Worm (Caenorhabditis elegans) whole organism, L3 larva: ENCODE results near the gene gfat-1.

Experiments used
- aly-2 ChIP-seq: fragments of 150-350 bp; optimal IDR thresholded peaks from 2 replicates; lab custom pipeline; 2014; ENCODE audit warnings: missing biosample characterization, missing genetic modification characterization
- ceh-16 ChIP-seq: sonication (generic microtip); optimal IDR thresholded peaks from 2 replicates; lab custom pipeline; 2017; ENCODE audit warnings: missing biosample characterization, missing genetic modification characterization
- ceh-82 ChIP-seq: fragments of 150-350 bp; optimal IDR thresholded peaks from 2 replicates; lab custom pipeline; 2014; ENCODE audit warnings: missing biosample characterization, missing genetic modification characterization
- ceh-9 ChIP-seq: sonication (generic microtip); optimal IDR thresholded peaks from 2 replicates; lab custom pipeline; 2018; ENCODE audit warnings: missing biosample characterization, missing genetic modification characterization
- daf-12 ChIP-seq: fragments of 150-350 bp; optimal IDR thresholded peaks from 2 replicates; lab custom pipeline; 2014; ENCODE audit warnings: missing biosample characterization, missing genetic modification reagents, missing genetic modification characterization
- egl-27 ChIP-seq: sonication (generic microtip); optimal IDR thresholded peaks from 4 replicates; lab custom pipeline; 2017; ENCODE audit warnings: missing biosample characterization, missing genetic modification reagents, missing genetic modification characterization
- egl-5 ChIP-seq: fragments of 150-350 bp; optimal IDR thresholded peaks from 2 replicates; lab custom pipeline; 2017; ENCODE audit warnings: missing biosample characterization, missing genetic modification reagents, missing genetic modification characterization, inconsistent platforms
- elt-1 ChIP-seq: fragments of 150-350 bp; optimal IDR thresholded peaks from 2 replicates; lab custom pipeline; 2014; ENCODE audit warnings: missing biosample characterization, missing genetic modification characterization
- elt-2 ChIP-seq: sonication (generic microtip); optimal IDR thresholded peaks from 2 replicates; lab custom pipeline; 2016; ENCODE audit warnings: missing genetic modification reagents, mild to moderate bottlenecking, missing genetic modification characterization, missing compliant biosample characterization
- elt-3 ChIP-seq, 3 experiments: fragments of 150-350 bp in 1 of 3; sonication (generic microtip) in 2 of 3; optimal IDR thresholded peaks; 2 replicates in 2 of 3; 4 replicates in 1 of 3; lab custom pipeline; 2014 to 2017; ENCODE audit warnings: missing biosample characterization in 3 of 3, missing genetic modification characterization in 3 of 3
- eor-1 ChIP-seq, 2 experiments: fragments of 150-350 bp; optimal IDR thresholded peaks; 2 replicates each; lab custom pipeline; 2014 to 2018; ENCODE audit warnings: missing biosample characterization in 2 of 2, missing genetic modification characterization in 2 of 2
- fkh-10 ChIP-seq: sonication (generic microtip); optimal IDR thresholded peaks from 2 replicates; lab custom pipeline; 2017; ENCODE audit warnings: missing biosample characterization, missing genetic modification reagents, missing genetic modification characterization
- fos-1 ChIP-seq: fragments of 150-350 bp; optimal IDR thresholded peaks from 2 replicates; lab custom pipeline; 2014; ENCODE audit warnings: missing biosample characterization, missing genetic modification characterization
- hmg-11 ChIP-seq: sonication (generic microtip); optimal IDR thresholded peaks from 2 replicates; lab custom pipeline; 2016; ENCODE audit warnings: missing genetic modification characterization, missing compliant biosample characterization
- lin-15B ChIP-seq: fragments of 150-350 bp; optimal IDR thresholded peaks from 2 replicates; lab custom pipeline; 2014; ENCODE audit warnings: missing biosample characterization, missing genetic modification characterization
- lsy-12 ChIP-seq: sonication (generic microtip); optimal IDR thresholded peaks from 2 replicates; lab custom pipeline; 2016; ENCODE audit warnings: mild to moderate bottlenecking, missing genetic modification characterization, missing compliant biosample characterization
- nfya-1 ChIP-seq: sonication (generic microtip); optimal IDR thresholded peaks from 2 replicates; lab custom pipeline; 2017; ENCODE audit warnings: missing genetic modification characterization, mild to moderate bottlenecking, missing compliant biosample characterization, antibody characterized with exemption, moderate library complexity; ENCODE audit not compliant: insufficient read depth
- nhr-12 ChIP-seq: fragments of 150-350 bp; optimal IDR thresholded peaks from 2 replicates; lab custom pipeline; 2014; ENCODE audit warnings: missing biosample characterization, missing genetic modification characterization
- nhr-237 ChIP-seq: fragments of 150-350 bp; optimal IDR thresholded peaks from 2 replicates; lab custom pipeline; 2014; ENCODE audit warnings: missing biosample characterization, missing genetic modification characterization
- nhr-25 ChIP-seq: sonication (generic microtip); optimal IDR thresholded peaks from 2 replicates; lab custom pipeline; 2017; ENCODE audit warnings: missing biosample characterization, missing genetic modification characterization
- nhr-43 ChIP-seq: sonication (generic microtip); optimal IDR thresholded peaks from 2 replicates; lab custom pipeline; 2016; ENCODE audit warnings: mild to moderate bottlenecking, missing genetic modification characterization, missing compliant biosample characterization; ENCODE audit not compliant: poor library complexity, severe bottlenecking
- nhr-67 ChIP-seq: fragments of 150-350 bp; optimal IDR thresholded peaks from 2 replicates; lab custom pipeline; 2014; ENCODE audit warnings: missing biosample characterization, missing genetic modification characterization
- nhr-76 ChIP-seq: fragments of 150-350 bp; sonication (generic microtip); optimal IDR thresholded peaks from 5 replicates; lab custom pipeline; 2014; ENCODE audit warnings: missing biosample characterization, missing genetic modification characterization
- nhr-77 ChIP-seq: fragments of 150-350 bp; optimal IDR thresholded peaks from 2 replicates; lab custom pipeline; 2014; ENCODE audit warnings: missing biosample characterization, missing genetic modification characterization
- pha-4 ChIP-seq: fragments of 150-350 bp; optimal IDR thresholded peaks from 2 replicates; lab custom pipeline; 2014; ENCODE audit warnings: missing biosample characterization, missing genetic modification reagents, missing genetic modification characterization
- skn-1 ChIP-seq: fragments of 150-350 bp; optimal IDR thresholded peaks from 2 replicates; lab custom pipeline; 2014; ENCODE audit warnings: missing biosample characterization, missing genetic modification characterization
- snpc-4 ChIP-seq: fragments of 150-350 bp; optimal IDR thresholded peaks from 2 replicates; lab custom pipeline; 2014; ENCODE audit warnings: missing biosample characterization, missing genetic modification characterization
- tbx-2 ChIP-seq: sonication (generic microtip); optimal IDR thresholded peaks from 2 replicates; lab custom pipeline; 2016; ENCODE audit warnings: mild to moderate bottlenecking, missing genetic modification characterization, missing compliant biosample characterization
- unc-62 ChIP-seq: fragments of 150-350 bp; sonication (generic microtip); optimal IDR thresholded peaks from 4 replicates; lab custom pipeline; 2014; ENCODE audit warnings: missing biosample characterization, missing genetic modification reagents, missing genetic modification characterization
- zag-1 ChIP-seq: fragments of 150-350 bp; optimal IDR thresholded peaks from 2 replicates; lab custom pipeline; 2014; ENCODE audit warnings: missing biosample characterization, missing genetic modification characterization
- ztf-11 ChIP-seq: fragments of 150-350 bp; optimal IDR thresholded peaks from 2 replicates; lab custom pipeline; 2014; ENCODE audit warnings: missing biosample characterization, missing genetic modification characterization
- ztf-4 ChIP-seq: fragments of 150-350 bp; optimal IDR thresholded peaks from 2 replicates; lab custom pipeline; 2014; ENCODE audit warnings: missing biosample characterization, missing genetic modification characterization

Gene gfat-1

ce11 chrII:11588304-11588703 lies 6.9 kb downstream of the gfat-1 start:
- no peak for TF ChIP-seq lsy-12 (tag; lab: Kevin White, UChicago)
- TF ChIP-seq ceh-16: no peak
- TF ChIP-seq nfya-1: no peak
- no peak for TF ChIP-seq elt-2 (tag; lab: Kevin White, UChicago)
- no peak for TF ChIP-seq lin-15B (tag; lab: Kevin White, UChicago)
- no peak for TF ChIP-seq elt-3 (tag; optimal IDR thresholded peaks at IDR 0.05; lab: Kevin White, UChicago)
- no peak for TF ChIP-seq unc-62 (GFP tag; lab: Kevin White, UChicago)
- TF ChIP-seq nhr-237 (tag; lab: Kevin White, UChicago): no peak
- TF ChIP-seq egl-27 (tag; lab: Kevin White, UChicago): no peak
- no peak for TF ChIP-seq fkh-10
- no peak for TF ChIP-seq nhr-43 (tag; lab: Kevin White, UChicago)
- TF ChIP-seq hmg-11 (tag; lab: Kevin White, UChicago): no peak
- no peak for TF ChIP-seq fos-1 (tag; lab: Kevin White, UChicago)
- no peak for TF ChIP-seq eor-1 (tag; optimal IDR thresholded peaks at IDR 0.05; lab: Kevin White, UChicago)
- TF ChIP-seq aly-2 (tag; lab: Kevin White, UChicago): no peak

DNA sequence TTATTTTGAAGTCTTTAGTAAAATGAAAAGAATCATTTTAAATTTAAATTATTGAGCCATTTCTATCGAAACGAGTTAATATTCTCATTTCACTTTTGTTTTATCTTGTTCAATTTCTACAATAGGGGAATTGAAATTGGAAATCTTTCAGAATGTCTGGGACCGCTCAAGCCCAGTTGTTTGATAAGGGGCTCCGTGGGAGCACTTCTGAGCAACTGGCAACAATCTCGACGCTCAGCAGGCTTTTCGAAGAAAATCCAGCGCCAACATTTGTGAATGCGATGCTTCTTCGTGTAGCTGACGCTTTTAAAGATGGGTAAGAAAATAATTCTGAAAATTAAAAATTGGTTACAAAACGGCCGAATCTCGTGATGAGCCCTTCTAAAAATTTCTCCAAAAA lies 12.5 kb downstream of the gfat-1 start, which contains the start of gene ints-7:
Gene ints-7 (plus strand): TSS at position 152 of the 400 bp plus-strand sequence.
- TF ChIP-seq ztf-11 (tag; lab: Kevin White, UChicago) (no peak), pha-4 (no peak), eor-1 (tag; optimal IDR thresholded peaks at IDR 0.05; lab: Kevin White, UChicago) (no peak), egl-27 (tag; lab: Kevin White, UChicago) (no peak), elt-2 (tag; lab: Kevin White, UChicago) (no peak), nhr-77 (no peak)

DNA sequence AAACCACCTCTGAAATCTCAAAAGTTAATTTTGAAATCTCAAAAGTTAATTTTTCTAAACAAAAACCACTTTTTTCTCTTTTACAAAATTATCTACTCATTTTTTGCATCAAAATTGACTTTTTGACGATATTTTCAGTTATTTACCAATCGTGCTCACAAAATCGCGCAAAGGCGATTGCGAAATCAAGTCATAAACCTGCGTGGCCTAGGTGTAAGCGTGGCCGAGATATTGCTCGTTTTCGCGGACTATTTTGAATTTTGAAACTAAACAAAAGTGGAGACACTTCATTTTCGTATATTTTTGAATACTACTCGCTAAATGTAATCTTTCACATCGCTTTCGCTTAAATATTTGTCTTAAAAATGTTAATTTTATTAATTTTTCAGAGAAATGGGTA lies 16.9 kb downstream of the gfat-1 start, which contains the start of gene smc-6:
Gene smc-6 (plus strand): TSS at position 390 of the 400 bp plus-strand sequence.
- TF ChIP-seq lin-15B (tag; lab: Kevin White, UChicago) (peak; percentile 61), elt-1 (tag; lab: Kevin White, UChicago) (no peak), skn-1 (tag; lab: Kevin White, UChicago) (no peak), ceh-82 (tag; lab: Kevin White, UChicago) (no peak), pha-4 (peak; percentile 60), nhr-67 (tag; lab: Kevin White, UChicago) (no peak), ztf-4 (tag; lab: Kevin White, UChicago) (no peak), nhr-12 (tag; lab: Kevin White, UChicago) (no peak), daf-12 (tag; lab: Kevin White, UChicago) (no peak), nhr-77 (no peak), nhr-76 (tag; lab: Kevin White, UChicago) (no peak), fos-1 (tag; lab: Kevin White, UChicago) (no peak), tbx-2 (tag; lab: Kevin White, UChicago) (no peak), hmg-11 (tag; lab: Kevin White, UChicago) (no peak), elt-2 (tag; lab: Kevin White, UChicago) (no peak), snpc-4 (tag; lab: Kevin White, UChicago) (peak; percentile 28)

DNA sequence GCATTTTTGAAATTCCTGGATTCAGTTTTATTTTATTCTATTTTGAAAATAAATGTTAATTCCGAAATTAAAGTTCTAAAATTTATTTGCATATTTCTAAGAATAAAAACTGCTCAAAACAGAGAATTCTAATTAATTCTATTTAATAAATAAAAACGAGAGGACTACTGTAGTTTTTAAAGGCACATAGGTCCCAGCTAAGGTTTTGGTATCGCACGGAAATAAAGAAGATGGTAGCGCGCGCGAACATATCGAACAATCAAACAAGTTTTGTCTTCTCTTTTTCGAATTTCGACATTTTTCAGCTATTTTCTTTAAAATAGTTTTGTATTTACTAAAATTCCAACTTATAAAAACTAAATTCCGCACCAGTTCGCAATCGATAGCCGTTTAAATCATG lies 17.4 kb downstream of the gfat-1 start:
- no peak for TF ChIP-seq egl-5 (tag; lab: Kevin White, UChicago)
- TF ChIP-seq ceh-82 (tag; lab: Kevin White, UChicago): no peak
- TF ChIP-seq ceh-9 (tag; lab: Kevin White, UChicago): no peak
- TF ChIP-seq pha-4: no peak

DNA sequence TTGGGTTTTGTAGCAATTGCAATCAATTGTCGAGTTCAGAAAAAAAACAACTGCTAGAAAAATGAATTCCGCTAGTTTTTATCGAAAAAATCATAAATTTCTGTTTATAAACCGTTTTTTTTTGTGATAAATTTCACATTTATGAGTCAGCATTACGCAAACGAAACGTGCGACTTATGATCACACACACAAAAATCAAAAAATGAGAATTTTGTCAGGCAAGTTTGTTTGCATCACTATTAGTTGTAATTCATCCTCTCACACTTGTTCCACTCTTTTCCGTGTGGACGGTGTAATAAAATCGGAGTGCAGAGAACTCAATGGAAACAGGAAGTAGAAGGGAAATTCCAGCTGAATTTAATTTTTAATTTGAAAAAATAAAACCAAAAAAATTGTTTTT lies 17.8 kb downstream of the gfat-1 start, which contains the start of gene pcs-1:
Gene pcs-1 (minus strand): TSS at position 344 of the 400 bp plus-strand sequence.
- no peak for TF ChIP-seq daf-12 (tag; lab: Kevin White, UChicago)
- no peak for TF ChIP-seq nhr-25 (tag; lab: Kevin White, UChicago)
- TF ChIP-seq fkh-10: no peak
- no peak for TF ChIP-seq zag-1 (tag; lab: Kevin White, UChicago)
- peak; percentile 10 for TF ChIP-seq pha-4
- TF ChIP-seq nhr-77: no peak
- no peak for TF ChIP-seq egl-5 (tag; lab: Kevin White, UChicago)
- peak; percentile 53 for TF ChIP-seq elt-2 (tag; lab: Kevin White, UChicago)
- no peak for TF ChIP-seq ceh-9 (tag; lab: Kevin White, UChicago)
- TF ChIP-seq, all 47 proteins: peak for 2
